Fruit fly (Drosophila melanogaster): ENCODE results near the gene CG6650.

Gene CG6650

dm6 chr3L:14064065-14064414, 32.8 kb downstream of the CG6650 start:
- TF ChIP-seq rgr (GFP tag; optimal IDR thresholded peaks at IDR 0.05), result no peak
- no peak for TF ChIP-seq pan (optimal IDR thresholded peaks at IDR 0.05)
- no peak for TF ChIP-seq foxo (GFP tag; optimal IDR thresholded peaks at IDR 0.05)
- no peak for TF ChIP-seq Rel (GFP tag; optimal IDR thresholded peaks at IDR 0.05)
- TF ChIP-seq Rel (tag; optimal IDR thresholded peaks at IDR 0.05), result no peak
- no peak for TF ChIP-seq Dif (GFP tag; optimal IDR thresholded peaks at IDR 0.05; ENCODE audit: partially characterized antibody)
- TF ChIP-seq Sp1 (GFP tag; optimal IDR thresholded peaks at IDR 0.05), result no peak
- TF ChIP-seq Hnf4 (GFP tag; optimal IDR thresholded peaks at IDR 0.05), result no peak
- no peak for TF ChIP-seq Hr78 (GFP tag; optimal IDR thresholded peaks at IDR 0.05)
- TF ChIP-seq lola (GFP tag; optimal IDR thresholded peaks at IDR 0.05), result no peak
- no peak for TF ChIP-seq psq (GFP tag; optimal IDR thresholded peaks at IDR 0.05)
- no peak for TF ChIP-seq Abd-B (GFP tag; optimal IDR thresholded peaks at IDR 0.05)
- TF ChIP-seq ey (GFP tag; optimal IDR thresholded peaks at IDR 0.05), result no peak
- TF ChIP-seq HLH106 (tag; optimal IDR thresholded peaks at IDR 0.05), result no peak
- no peak for TF ChIP-seq usp (GFP tag; optimal IDR thresholded peaks at IDR 0.05)
- no peak for TF ChIP-seq br (GFP tag; optimal IDR thresholded peaks at IDR 0.05)
- TF ChIP-seq brk (GFP tag; optimal IDR thresholded peaks at IDR 0.05), result no peak

- TF ChIP-seq Myc (optimal IDR thresholded peaks at IDR 0.05) (peak; percentile 72), dl (GFP tag; optimal IDR thresholded peaks at IDR 0.05; ENCODE audit: insufficient read depth in 1 of 2, partially characterized antibody in 2 of 2) (no peak), psq (GFP tag; optimal IDR thresholded peaks at IDR 0.05) (no peak), Jra (GFP tag; optimal IDR thresholded peaks at IDR 0.05) (no peak), sage (GFP tag; optimal IDR thresholded peaks at IDR 0.05) (peak; percentile 2), CrebA (GFP tag; optimal IDR thresholded peaks at IDR 0.05; ENCODE audit: borderline replicate concordance) (peak; percentile 13), Vsx2 (GFP tag; optimal IDR thresholded peaks at IDR 0.05; ENCODE audit: partially characterized antibody) (no peak), fru (GFP tag; optimal IDR thresholded peaks at IDR 0.05) (no peak), usp (GFP tag; optimal IDR thresholded peaks at IDR 0.05) (no peak), brk (GFP tag; optimal IDR thresholded peaks at IDR 0.05) (no peak), Hr78 (GFP tag; optimal IDR thresholded peaks at IDR 0.05) (no peak)
Observed at dm6 chr3L:14071621-14072020, 40.4 kb downstream of the CG6650 start, which contains the start of gene Pex1. Pex1 (plus strand) TSS chr3L:14071892.

dm6 chr3L:14075472-14075871, 44.2 kb downstream of the CG6650 start, which contains the start of gene btl:
btl (plus strand) TSS chr3L:14075772.
- TF ChIP-seq dsf (GFP tag; optimal IDR thresholded peaks at IDR 0.05; ENCODE audit: borderline replicate concordance) (no peak), Hnf4 (GFP tag; optimal IDR thresholded peaks at IDR 0.05) (no peak), fru (GFP tag; optimal IDR thresholded peaks at IDR 0.05) (no peak), Abd-B (GFP tag; optimal IDR thresholded peaks at IDR 0.05) (no peak), CrebA (GFP tag; optimal IDR thresholded peaks at IDR 0.05; ENCODE audit: borderline replicate concordance) (no peak), tai (GFP tag; optimal IDR thresholded peaks at IDR 0.05) (no peak)

- no peak for TF ChIP-seq Hnf4 (GFP tag; optimal IDR thresholded peaks at IDR 0.05)
- no peak for TF ChIP-seq dl (GFP tag; optimal IDR thresholded peaks at IDR 0.05; ENCODE audit: insufficient read depth in 1 of 2, partially characterized antibody in 2 of 2)
- no peak for TF ChIP-seq br (GFP tag; optimal IDR thresholded peaks at IDR 0.05)
- no peak for TF ChIP-seq brk (GFP tag; optimal IDR thresholded peaks at IDR 0.05)
- TF ChIP-seq usp (GFP tag; optimal IDR thresholded peaks at IDR 0.05), result no peak
- no peak for TF ChIP-seq CG32264 (GFP tag; optimal IDR thresholded peaks at IDR 0.05)
- no peak for TF ChIP-seq dmrt93B (GFP tag; optimal IDR thresholded peaks at IDR 0.05)
- TF ChIP-seq Dif (GFP tag; optimal IDR thresholded peaks at IDR 0.05; ENCODE audit: partially characterized antibody), result no peak
- no peak for TF ChIP-seq HLH106 (tag; optimal IDR thresholded peaks at IDR 0.05)
- TF ChIP-seq N (GFP tag; optimal IDR thresholded peaks at IDR 0.05), result no peak
- no peak for TF ChIP-seq jim (GFP tag; optimal IDR thresholded peaks at IDR 0.05)
- no peak for TF ChIP-seq ey (GFP tag; optimal IDR thresholded peaks at IDR 0.05)
Observed at dm6 chr3L:14076559-14076958, 45.3 kb downstream of the CG6650 start.

dm6 chr3L:14078227-14078626, 47.0 kb downstream of the CG6650 start:
- no peak for TF ChIP-seq ey (GFP tag; optimal IDR thresholded peaks at IDR 0.05)
- no peak for TF ChIP-seq lola (GFP tag; optimal IDR thresholded peaks at IDR 0.05)
- no peak for TF ChIP-seq Myc (optimal IDR thresholded peaks at IDR 0.05)
- TF ChIP-seq Jra (GFP tag; optimal IDR thresholded peaks at IDR 0.05), result no peak
- no peak for TF ChIP-seq Mio (GFP tag; optimal IDR thresholded peaks at IDR 0.05)
- no peak for TF ChIP-seq pan (optimal IDR thresholded peaks at IDR 0.05)
- TF ChIP-seq Dif (GFP tag; optimal IDR thresholded peaks at IDR 0.05; ENCODE audit: partially characterized antibody), result no peak
- no peak for TF ChIP-seq foxo (GFP tag; optimal IDR thresholded peaks at IDR 0.05)
- TF ChIP-seq Dfd (GFP tag; optimal IDR thresholded peaks at IDR 0.05), result no peak

All from whole organism, wandering third instar larva.